Worm (Caenorhabditis elegans) whole organism, L4/young adult: Measurements from ENCODE around the gene scrm-8.

Experiments used
- dao-5 ChIP-seq: sonication (generic microtip); optimal IDR thresholded peaks from 2 replicates; lab custom pipeline; 2016; ENCODE audit warnings: missing genotype, missing genetic modification characterization, moderate library complexity, missing compliant biosample characterization
- him-1 ChIP-seq: sonication (generic microtip); optimal IDR thresholded peaks from 2 replicates; lab custom pipeline; 2016; ENCODE audit warnings: missing genotype, missing genetic modification reagents, missing genetic modification characterization, missing compliant biosample characterization

DNA sequence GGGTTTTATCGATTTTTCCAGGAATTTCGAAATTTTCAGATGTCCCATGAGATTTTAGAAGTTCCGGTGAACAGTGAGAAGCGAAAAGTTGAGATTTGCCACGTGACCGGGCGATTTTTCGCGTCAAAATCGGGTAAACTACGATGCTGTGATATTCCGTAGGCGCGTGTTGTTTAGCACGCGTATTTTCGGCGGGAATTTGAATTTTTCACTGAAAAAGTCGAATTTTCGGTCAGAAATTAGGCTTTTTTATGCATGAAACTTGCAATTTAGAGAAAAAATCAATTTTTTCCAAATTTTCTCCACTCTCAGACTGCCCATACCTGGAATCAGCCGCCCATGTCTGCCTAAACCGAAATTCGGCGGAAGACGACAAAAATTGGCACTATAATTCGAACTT lies 13.9 kb downstream of the scrm-8 start, which contains the start of gene tsen-34:
- TF ChIP-seq him-1 (tag; lab: Kevin White, UChicago), result no peak
- no peak for TF ChIP-seq dao-5 (tag; lab: Kevin White, UChicago)
